Fruit fly (Drosophila melanogaster): ENCODE results near the gene Ppi1.

Ppi1 gene

dm6 chr3R:30101389-30101935 lies 27.5 kb downstream of the Ppi1 start:
- TF ChIP-seq CG17801 (GFP tag; optimal IDR thresholded peaks at IDR 0.05; ENCODE audit: partially characterized antibody), result no peak

- TF ChIP-seq CG17801 (GFP tag; optimal IDR thresholded peaks at IDR 0.05; ENCODE audit: partially characterized antibody), result no peak
These were observed 28.0 kb downstream of the Ppi1 start for dm6 chr3R:30100976-30101332.

dm6 chr3R:30100325-30100975 lies 28.5 kb downstream of the Ppi1 start:
- no peak for TF ChIP-seq CG17801 (GFP tag; optimal IDR thresholded peaks at IDR 0.05; ENCODE audit: partially characterized antibody)

dm6 chr3R:30099341-30099871 lies 29.5 kb downstream of the Ppi1 start:
- peak; percentile 67 for TF ChIP-seq CG17801 (GFP tag; optimal IDR thresholded peaks at IDR 0.05; ENCODE audit: partially characterized antibody)

- TF ChIP-seq CG17801 (GFP tag; optimal IDR thresholded peaks at IDR 0.05; ENCODE audit: partially characterized antibody), result no peak
These were observed 30.7 kb downstream of the Ppi1 start for dm6 chr3R:30098229-30098628.

- no peak for TF ChIP-seq CG17801 (GFP tag; optimal IDR thresholded peaks at IDR 0.05; ENCODE audit: partially characterized antibody)
These were observed 33.1 kb downstream of the Ppi1 start for dm6 chr3R:30095855-30096254.

dm6 chr3R:30095381-30095780 lies 33.5 kb downstream of the Ppi1 start:
- TF ChIP-seq CG17801 (GFP tag; optimal IDR thresholded peaks at IDR 0.05; ENCODE audit: partially characterized antibody), result no peak

- TF ChIP-seq CG17801 (GFP tag; optimal IDR thresholded peaks at IDR 0.05; ENCODE audit: partially characterized antibody), result no peak
These were observed 36.2 kb downstream of the Ppi1 start for dm6 chr3R:30092700-30093044.

dm6 chr3R:30091795-30092699 lies 36.9 kb downstream of the Ppi1 start:
- TF ChIP-seq CG17801 (GFP tag; optimal IDR thresholded peaks at IDR 0.05; ENCODE audit: partially characterized antibody), result no peak

- TF ChIP-seq CG17801 (GFP tag; optimal IDR thresholded peaks at IDR 0.05; ENCODE audit: partially characterized antibody), result no peak
These were observed 38.5 kb downstream of the Ppi1 start for dm6 chr3R:30090261-30091006.

dm6 chr3R:30084137-30084536 lies 44.8 kb downstream of the Ppi1 start:
- TF ChIP-seq CG17801 (GFP tag; optimal IDR thresholded peaks at IDR 0.05; ENCODE audit: partially characterized antibody), result no peak

dm6 chr3R:30083215-30083614 lies 45.7 kb downstream of the Ppi1 start:
- no peak for TF ChIP-seq CG17801 (GFP tag; optimal IDR thresholded peaks at IDR 0.05; ENCODE audit: partially characterized antibody)

dm6 chr3R:30076088-30076487 lies 52.8 kb downstream of the Ppi1 start:
- TF ChIP-seq CG17801 (GFP tag; optimal IDR thresholded peaks at IDR 0.05; ENCODE audit: partially characterized antibody), result no peak

Data from ovary, adult (tissue).